Fruit fly (Drosophila melanogaster): ENCODE results near the gene rg.
A peak's percentile ranks its signal among the peaks of the same experiment; 100 is the strongest.

rg gene

dm6 chrX:5082840-5083646, 2.5 kb upstream of the rg start (continued):
- TF ChIP-seq CG9797 (GFP tag; optimal IDR thresholded peaks at IDR 0.05) = peak; percentile 6
- TF ChIP-seq chinmo (GFP tag; IDR thresholded peaks at IDR 0.05; ENCODE audit: partially characterized antibody) = 0 out of 4 replicates have a peak, but pooled peaks have one; percentile 59
- TF ChIP-seq CG11085 (GFP tag; IDR thresholded peaks at IDR 0.05) = 0 out of 2 replicates have a peak, but pooled peaks have one; percentile 8
- peak; percentile 71 for TF ChIP-seq CG15479 (GFP tag; optimal IDR thresholded peaks at IDR 0.05)
- TF ChIP-seq sob (GFP tag; IDR thresholded peaks at IDR 0.05) = peak; percentile 62
- TF ChIP-seq CG12104 (GFP tag; optimal IDR thresholded peaks at IDR 0.05) = no peak
- TF ChIP-seq pzg (GFP tag; optimal IDR thresholded peaks at IDR 0.05) = peak; percentile 75
- TF ChIP-seq Med (GFP tag) = peak; percentile 96
- TF ChIP-seq CG10267 (tag; optimal IDR thresholded peaks at IDR 0.05) = peak; percentile 95
- TF ChIP-seq CG7928 (GFP tag; optimal IDR thresholded peaks at IDR 0.05) = peak; percentile 89
- peak; percentile 90 for TF ChIP-seq CG11696 (GFP tag; IDR thresholded peaks at IDR 0.05)
- no peak for TF ChIP-seq Kr (GFP tag; optimal IDR thresholded peaks at IDR 0.05)
- TF ChIP-seq CG14014 (GFP tag; IDR thresholded peaks at IDR 0.05) = no peak
- no peak for TF ChIP-seq Sox100B (GFP tag; optimal IDR thresholded peaks at IDR 0.05)
- TF ChIP-seq emc (GFP tag; optimal IDR thresholded peaks at IDR 0.05) = peak; percentile 14
- TF ChIP-seq CG2678 (tag; optimal IDR thresholded peaks at IDR 0.05) = no peak
- peak; percentile 20 for TF ChIP-seq pb (GFP tag; optimal IDR thresholded peaks at IDR 0.05)
- TF ChIP-seq Oli (tag; optimal IDR thresholded peaks at IDR 0.05) = no peak
- no peak for TF ChIP-seq Jarid2 (GFP tag; optimal IDR thresholded peaks at IDR 0.05)
- peak; percentile 31 for TF ChIP-seq Sry-δ (GFP tag; optimal IDR thresholded peaks at IDR 0.05)
- peak; percentile 69; the same call in 1 of the 3 replicates for TF ChIP-seq CG11456 (GFP tag; IDR thresholded peaks at IDR 0.05)
- peak; percentile 36 for TF ChIP-seq NC2β (GFP tag; optimal IDR thresholded peaks at IDR 0.05)
- peak; percentile 33 for TF ChIP-seq CG3163 (GFP tag; optimal IDR thresholded peaks at IDR 0.05)
- TF ChIP-seq BEAF-32 (GFP tag; optimal IDR thresholded peaks at IDR 0.05) = peak; percentile 55
- no peak for TF ChIP-seq CG8290 (GFP tag; optimal IDR thresholded peaks at IDR 0.05)
- TF ChIP-seq CG8290 (tag; optimal IDR thresholded peaks at IDR 0.05) = peak in 1 of 2 experiments; percentile 82
- no peak for TF ChIP-seq rib (GFP tag; IDR thresholded peaks at IDR 0.05)
- no peak for TF ChIP-seq Ptx1 (GFP tag; IDR thresholded peaks at IDR 0.05)

dm6 chrX:5083647-5084096, 1.9 kb upstream of the rg start:
- TF ChIP-seq CG8765 (GFP tag; IDR thresholded peaks at IDR 0.05) (peak; percentile 94), CG8089 (GFP tag; optimal IDR thresholded peaks at IDR 0.05) (peak; percentile 90), Dll (GFP tag; IDR thresholded peaks at IDR 0.05; ENCODE audit: partially characterized antibody) (peak; percentile 21; the same call in 2 of the 4 replicates), CG11723 (GFP tag; optimal IDR thresholded peaks at IDR 0.05) (peak; percentile 88), corto (GFP tag; optimal IDR thresholded peaks at IDR 0.05) (peak; percentile 71), CG12071 (GFP tag; optimal IDR thresholded peaks at IDR 0.05) (peak; percentile 95), Fer3 (tag; optimal IDR thresholded peaks at IDR 0.05) (peak; percentile 88), CG6654 (GFP tag; optimal IDR thresholded peaks at IDR 0.05) (peak; percentile 81), jigr1 (GFP tag; IDR thresholded peaks at IDR 0.05) (peak; percentile 93), ato (GFP tag; IDR thresholded peaks at IDR 0.05; ENCODE audit: partially characterized antibody) (0 out of 2 replicates have a peak, but pooled peaks have one; percentile 18), usp (GFP tag; optimal IDR thresholded peaks at IDR 0.05) (no peak), bsh (GFP tag; optimal IDR thresholded peaks at IDR 0.05) (peak; percentile 88 to 91), CG31441 (GFP tag; IDR thresholded peaks at IDR 0.05) (peak; percentile 90), Six4 (GFP tag; optimal IDR thresholded peaks at IDR 0.05) (peak; percentile 90), CG31224 (GFP tag; IDR thresholded peaks at IDR 0.05) (peak; percentile 92), CG1602 (GFP tag; optimal IDR thresholded peaks at IDR 0.05) (peak; percentile 89), CG3995 (GFP tag; optimal IDR thresholded peaks at IDR 0.05) (peak; percentile 59), CG6854 (GFP tag; optimal IDR thresholded peaks at IDR 0.05) (peak; percentile 93), repo (GFP tag; optimal IDR thresholded peaks at IDR 0.05) (peak; percentile 92), CG17802 (tag; optimal IDR thresholded peaks at IDR 0.05) (peak; percentile 67), ranshi (GFP tag; IDR thresholded peaks at IDR 0.05) (peak; percentile 97), CG15073 (GFP tag; optimal IDR thresholded peaks at IDR 0.05) (peak; percentile 44)

Data from whole organism, embryonic.